Fruit fly (Drosophila melanogaster) whole organism, embryonic: ENCODE measurements around the gene CG3448.

ENCODE experiments used
- Awh ChIP-seq: fragments of 200-800 bp; sonication (Bioruptor generic); IDR thresholded peaks from 2 replicates; pipeline ENCODE4, ENCODE4 v1.3.6; 2022; ENCODE audit warnings: missing biosample characterization, missing genetic modification characterization
- CG10321 ChIP-seq: fragments of 200-800 bp; sonication (Bioruptor generic); IDR thresholded peaks from 2 replicates; pipeline ENCODE4 v1.3.6; 2022; ENCODE audit warnings: missing biosample characterization, missing genetic modification characterization
- CG11085 ChIP-seq: fragments of 200-800 bp; sonication (Bioruptor generic); IDR thresholded peaks from 2 replicates; pipeline ENCODE4 v1.3.6; 2022; ENCODE audit warnings: missing biosample characterization, missing genetic modification characterization
- CG11723 ChIP-seq: fragments of 200-800 bp; sonication (Bioruptor generic); optimal IDR thresholded peaks from 2 replicates; lab custom pipeline; 2017; ENCODE audit warnings: missing biosample characterization, mild to moderate bottlenecking, missing genetic modification characterization
- CG12104 ChIP-seq: fragments of 200-800 bp; sonication (Bioruptor generic); optimal IDR thresholded peaks from 3 replicates; lab custom pipeline; 2016; ENCODE audit warnings: missing biosample characterization, missing genetic modification characterization
- CG1233 ChIP-seq: fragments of 200-800 bp; sonication (Bioruptor generic); optimal IDR thresholded peaks from 4 replicates; lab custom pipeline; 2018; ENCODE audit warnings: missing biosample characterization, mild to moderate bottlenecking, missing genetic modification characterization
- CG13296 ChIP-seq: fragments of 200-800 bp; sonication (Bioruptor generic); optimal IDR thresholded peaks from 3 replicates; lab custom pipeline; 2018; ENCODE audit warnings: missing biosample characterization, mild to moderate bottlenecking, missing genetic modification characterization
- CG16815 ChIP-seq: fragments of 200-800 bp; sonication (Bioruptor generic); optimal IDR thresholded peaks from 3 replicates; lab custom pipeline; 2017; ENCODE audit warnings: missing biosample characterization, mild to moderate bottlenecking, missing genetic modification characterization
- CG17385 ChIP-seq: fragments of 200-800 bp; sonication (Bioruptor generic); optimal IDR thresholded peaks from 3 replicates; lab custom pipeline; 2018; ENCODE audit warnings: missing biosample characterization, mild to moderate bottlenecking, missing genetic modification characterization
- CG17568 ChIP-seq: fragments of 200-800 bp; sonication (Bioruptor generic); optimal IDR thresholded peaks from 2 replicates; lab custom pipeline; 2018; ENCODE audit warnings: missing biosample characterization, mild to moderate bottlenecking, missing genetic modification characterization, moderate library complexity
- CG18599 ChIP-seq: fragments of 200-800 bp; sonication (Bioruptor generic); optimal IDR thresholded peaks from 3 replicates; lab custom pipeline; 2017; ENCODE audit warnings: missing biosample characterization, missing genetic modification characterization, mild to moderate bottlenecking, moderate library complexity, missing genetic modification reagents
- CG30431 ChIP-seq: fragments of 200-800 bp; sonication (Bioruptor generic); optimal IDR thresholded peaks from 2 replicates; lab custom pipeline; 2017; ENCODE audit warnings: missing biosample characterization, missing genetic modification characterization
- CG4730 ChIP-seq: fragments of 200-800 bp; sonication (Bioruptor generic); IDR thresholded peaks from 2 replicates; pipeline ENCODE4 v1.3.6; 2022; ENCODE audit warnings: missing biosample characterization, missing genetic modification characterization
- CG4854 ChIP-seq: fragments of 200-800 bp; sonication (Bioruptor generic); optimal IDR thresholded peaks from 2 replicates; lab custom pipeline; 2016; ENCODE audit warnings: missing biosample characterization, missing genetic modification characterization, inconsistent platforms
- CG8388 ChIP-seq: fragments of 200-800 bp; sonication (Bioruptor generic); optimal IDR thresholded peaks from 2 replicates; lab custom pipeline; 2019; ENCODE audit warnings: missing biosample characterization, mild to moderate bottlenecking, missing genetic modification characterization, moderate library complexity
- CG9215 ChIP-seq: fragments of 200-800 bp; sonication (Bioruptor generic); IDR thresholded peaks from 2 replicates; pipeline ENCODE4 v1.3.6; 2022; ENCODE audit warnings: missing biosample characterization, missing genetic modification characterization
- CG9437 ChIP-seq: fragments of 200-800 bp; sonication (Bioruptor generic); optimal IDR thresholded peaks from 2 replicates; lab custom pipeline; 2018; ENCODE audit warnings: missing biosample characterization, mild to moderate bottlenecking, missing genetic modification characterization
- CG9876 ChIP-seq: fragments of 200-800 bp; sonication (Bioruptor generic); optimal IDR thresholded peaks from 2 replicates; lab custom pipeline; 2016; ENCODE audit warnings: missing biosample characterization, missing genetic modification characterization
- Dll ChIP-seq: fragments of 200-800 bp; sonication (Bioruptor generic); IDR thresholded peaks from 4 replicates; pipeline ENCODE4 v1.3.6; 2022; ENCODE audit warnings: missing biosample characterization, missing genetic modification characterization; ENCODE audit not compliant: partially characterized antibody
- Fer3 ChIP-seq: fragments of 200-800 bp; sonication (Bioruptor generic); optimal IDR thresholded peaks from 2 replicates; lab custom pipeline; 2018; ENCODE audit warnings: missing biosample characterization, mild to moderate bottlenecking, missing genetic modification characterization, moderate library complexity
- Kr ChIP-seq: fragments of 200-800 bp; sonication (Bioruptor generic); optimal IDR thresholded peaks from 2 replicates; lab custom pipeline; 2017; ENCODE audit warnings: missing biosample characterization, mild to moderate bottlenecking, missing genetic modification characterization
- MESR4 ChIP-seq: fragments of 200-800 bp; sonication (Bioruptor generic); optimal IDR thresholded peaks from 2 replicates; lab custom pipeline; 2018; ENCODE audit warnings: missing biosample characterization, mild to moderate bottlenecking, missing genetic modification characterization, moderate library complexity
- Mrtf ChIP-seq: fragments of 200-800 bp; sonication (Bioruptor generic); IDR thresholded peaks from 3 replicates; pipeline ENCODE4 v1.3.6; 2022; ENCODE audit warnings: missing biosample characterization, missing genetic modification characterization
- NfI ChIP-seq: fragments of 200-800 bp; sonication (Bioruptor generic); optimal IDR thresholded peaks from 3 replicates; lab custom pipeline; 2018; ENCODE audit warnings: missing biosample characterization, mild to moderate bottlenecking, missing genetic modification characterization, moderate library complexity
- Optix ChIP-seq: fragments of 200-800 bp; sonication (Bioruptor generic); IDR thresholded peaks from 3 replicates; pipeline ENCODE4 v1.3.6; 2022; ENCODE audit warnings: missing biosample characterization, missing genetic modification characterization
- Ptx1 ChIP-seq: fragments of 200-800 bp; sonication (Bioruptor generic); IDR thresholded peaks from 2 replicates; pipeline ENCODE4 v1.3.6; 2022; ENCODE audit warnings: missing biosample characterization, missing genetic modification characterization
- Rx ChIP-seq: fragments of 200-800 bp; sonication (Bioruptor generic); IDR thresholded peaks from 2 replicates; pipeline ENCODE4 v1.3.6; 2022; ENCODE audit warnings: missing biosample characterization, missing genetic modification characterization
- Side ChIP-seq: fragments of 200-800 bp; sonication (Bioruptor generic); optimal IDR thresholded peaks from 2 replicates; lab custom pipeline; 2016; ENCODE audit warnings: missing biosample characterization, missing genetic modification characterization
- Xbp1 ChIP-seq: fragments of 200-800 bp; sonication (Bioruptor generic); optimal IDR thresholded peaks from 3 replicates; lab custom pipeline; 2016; ENCODE audit warnings: missing biosample characterization, mild to moderate bottlenecking, missing genetic modification characterization
- bigmax ChIP-seq: fragments of 200-800 bp; sonication (Bioruptor generic); optimal IDR thresholded peaks from 2 replicates; lab custom pipeline; 2018; ENCODE audit warnings: missing biosample characterization, mild to moderate bottlenecking, missing genetic modification characterization
- bsh ChIP-seq, 2 experiments: fragments of 200-800 bp; sonication (Bioruptor generic); optimal IDR thresholded peaks; 2 replicates each; lab custom pipeline; 2017 to 2018; ENCODE audit warnings: mild to moderate bottlenecking in 2 of 2, missing biosample characterization in 2 of 2, missing genetic modification characterization in 2 of 2, moderate library complexity in 1 of 2
- cad ChIP-seq: fragments of >200 bp; optimal IDR thresholded peaks from 2 replicates; lab custom pipeline; 2017; ENCODE audit warnings: missing biosample characterization, missing genetic modification characterization
- crol ChIP-seq: fragments of 200-800 bp; sonication (Bioruptor generic); IDR thresholded peaks from 2 replicates; pipeline ENCODE4 v1.3.6; 2022; ENCODE audit warnings: missing biosample characterization, missing genetic modification characterization
- eve ChIP-seq, 2 experiments: fragments of >200 bp; optimal IDR thresholded peaks; 2 replicates each; lab custom pipeline; 2017; ENCODE audit warnings: missing biosample characterization in 2 of 2, missing genetic modification characterization in 2 of 2
- fd64A ChIP-seq: fragments of 200-800 bp; sonication (Bioruptor generic); optimal IDR thresholded peaks from 3 replicates; lab custom pipeline; 2018; ENCODE audit warnings: missing biosample characterization, mild to moderate bottlenecking, missing genetic modification characterization
- gsb-n ChIP-seq: fragments of 200-800 bp; sonication (Bioruptor generic); optimal IDR thresholded peaks from 3 replicates; lab custom pipeline; 2018; ENCODE audit warnings: missing biosample characterization, mild to moderate bottlenecking, missing genetic modification characterization
- kni ChIP-seq: fragments of 200-800 bp; sonication (Bioruptor generic); optimal IDR thresholded peaks from 3 replicates; lab custom pipeline; 2017; ENCODE audit warnings: mild to moderate bottlenecking, missing biosample characterization, missing genetic modification reagents, missing genetic modification characterization
- luna ChIP-seq: fragments of 200-800 bp; sonication (Bioruptor generic); optimal IDR thresholded peaks from 2 replicates; lab custom pipeline; 2016; ENCODE audit warnings: missing biosample characterization, missing genetic modification characterization
- nerfin-1 ChIP-seq: fragments of 200-800 bp; sonication (Bioruptor generic); optimal IDR thresholded peaks from 3 replicates; lab custom pipeline; 2019; ENCODE audit warnings: missing biosample characterization, mild to moderate bottlenecking, missing genetic modification characterization, moderate library complexity
- nom ChIP-seq: fragments of 200-800 bp; sonication (Bioruptor generic); optimal IDR thresholded peaks from 2 replicates; lab custom pipeline; 2017; ENCODE audit warnings: missing biosample characterization, missing genetic modification characterization, mild to moderate bottlenecking, moderate library complexity, missing genetic modification reagents
- pum ChIP-seq: fragments of 200-800 bp; sonication (Bioruptor generic); optimal IDR thresholded peaks from 2 replicates; lab custom pipeline; 2016; ENCODE audit warnings: missing biosample characterization, missing genetic modification characterization
- scrt ChIP-seq: fragments of 200-800 bp; sonication (Bioruptor generic); optimal IDR thresholded peaks from 2 replicates; lab custom pipeline; 2018; ENCODE audit warnings: missing biosample characterization, mild to moderate bottlenecking, missing genetic modification characterization, moderate library complexity
- sug ChIP-seq: fragments of 200-800 bp; optimal IDR thresholded peaks from 2 replicates; lab custom pipeline; 2019; ENCODE audit warnings: missing biosample characterization, mild to moderate bottlenecking, missing genetic modification characterization, moderate library complexity
- tap ChIP-seq: fragments of 200-800 bp; optimal IDR thresholded peaks from 3 replicates; lab custom pipeline; 2019; ENCODE audit warnings: missing biosample characterization, mild to moderate bottlenecking, missing genetic modification characterization, moderate library complexity
- unc-4 ChIP-seq: fragments of 200-800 bp; sonication (Bioruptor generic); IDR thresholded peaks from 2 replicates; pipeline ENCODE4 v1.3.6; 2022; ENCODE audit warnings: missing biosample characterization, missing genetic modification characterization; ENCODE audit not compliant: partially characterized antibody
- vnd ChIP-seq: fragments of 200-800 bp; sonication (Bioruptor generic); IDR thresholded peaks from 3 replicates; pipeline ENCODE4 v1.3.6; 2022; ENCODE audit warnings: missing biosample characterization, missing genetic modification characterization; ENCODE audit not compliant: partially characterized antibody

CG3448 gene

DNA sequence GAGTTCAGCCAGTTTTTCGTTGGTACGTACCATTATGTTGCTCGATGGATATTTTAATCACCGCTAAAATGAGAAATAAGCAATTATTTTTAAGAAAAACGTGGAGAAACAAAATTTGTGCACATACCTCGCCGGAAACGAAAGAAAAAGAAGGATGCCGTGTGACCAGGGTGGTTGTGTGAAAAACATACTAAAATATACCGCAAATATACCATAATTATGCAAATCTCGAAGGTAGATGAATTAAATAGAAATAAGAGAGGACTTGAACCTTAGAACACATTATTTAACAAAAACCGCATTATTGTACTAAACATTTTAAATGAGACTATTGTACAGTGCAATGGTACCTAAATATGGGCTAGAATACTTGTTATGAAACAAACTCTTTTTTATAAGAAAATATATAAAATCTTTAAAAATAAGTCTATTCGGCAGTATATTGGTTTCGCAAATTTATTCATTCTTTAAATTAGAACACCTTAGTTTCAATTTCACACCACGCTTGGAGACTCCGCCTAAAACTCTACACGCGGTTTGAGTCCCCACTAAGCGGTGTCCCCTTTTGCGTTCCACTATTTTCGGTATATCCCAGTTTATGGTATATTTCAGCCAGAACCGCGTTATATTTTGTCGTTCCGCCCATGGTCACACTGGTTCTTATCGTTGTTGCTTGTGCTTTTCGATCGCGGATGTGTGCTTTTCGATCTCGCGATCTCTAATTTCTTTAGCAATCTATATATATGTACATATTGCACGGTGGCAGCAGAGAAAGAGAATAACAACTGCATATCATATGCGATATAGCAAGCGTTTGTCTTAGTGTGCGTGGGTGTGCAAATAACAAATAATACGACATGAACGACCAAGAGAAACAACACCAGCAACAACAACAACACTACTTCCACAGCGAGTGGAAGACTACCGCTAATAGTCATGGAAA, 21.4 kb downstream of the CG3448 start, which contains the start of the genes RpS17 and MTF-1 (continued):
- TF ChIP-seq CG30431 (GFP tag; lab: Kevin White, UChicago): peak; percentile 12
- TF ChIP-seq Xbp1 (GFP tag; lab: Kevin White, UChicago): peak; percentile 41
- TF ChIP-seq CG8388: peak; percentile 35
- peak; percentile 7 for TF ChIP-seq luna (GFP tag; lab: Kevin White, UChicago)
- peak; percentile 96 for TF ChIP-seq MESR4 (GFP tag; lab: Kevin White, UChicago)
- TF ChIP-seq Optix (GFP tag; lab: Robert Waterston, UW): 0 out of 3 replicates have a peak, but pooled peaks have one; percentile 35
- no peak for TF ChIP-seq Mrtf (GFP tag; lab: Robert Waterston, UW)
- no peak for TF ChIP-seq eve (GFP tag; optimal IDR thresholded peaks at IDR 0.05; lab: Kevin White, UChicago)
- TF ChIP-seq unc-4 (GFP tag; lab: Robert Waterston, UW): no peak
- TF ChIP-seq CG18599 (GFP tag; lab: Kevin White, UChicago): peak; percentile 44
- TF ChIP-seq CG9876: peak; percentile 32
- no peak for TF ChIP-seq Kr (GFP tag; lab: Kevin White, UChicago)
- peak; percentile 39; the same call in 1 of the 2 replicates for TF ChIP-seq CG10321 (GFP tag; lab: Robert Waterston, UW)
- peak; percentile 5 for TF ChIP-seq CG12104 (GFP tag; lab: Kevin White, UChicago)
- peak; percentile 39 for TF ChIP-seq scrt (GFP tag; lab: Kevin White, UChicago)
- TF ChIP-seq bigmax (GFP tag; lab: Kevin White, UChicago): no peak
- TF ChIP-seq bsh (GFP tag; optimal IDR thresholded peaks at IDR 0.05; lab: Kevin White, UChicago): peak; percentile 45 to 49
- no peak for TF ChIP-seq vnd (GFP tag; lab: Robert Waterston, UW)
- peak; percentile 80 for TF ChIP-seq nom (GFP tag; lab: Kevin White, UChicago)
- TF ChIP-seq CG1233 (GFP tag; lab: Kevin White, UChicago): peak; percentile 31
- TF ChIP-seq gsb-n (tag; lab: Kevin White, UChicago): peak; percentile 38
- peak; percentile 71 for TF ChIP-seq CG17385 (GFP tag; lab: Kevin White, UChicago)
- peak; percentile 24 for TF ChIP-seq Fer3
- peak; percentile 38; the same call in 1 of the 2 replicates for TF ChIP-seq Awh (GFP tag; lab: Robert Waterston, UW)
- TF ChIP-seq CG11723 (GFP tag; lab: Kevin White, UChicago): peak; percentile 26
- TF ChIP-seq Rx (GFP tag; lab: Robert Waterston, UW): 0 out of 2 replicates have a peak, but pooled peaks have one; percentile 22
- TF ChIP-seq CG4730 (GFP tag; lab: Robert Waterston, UW): no peak
- TF ChIP-seq Ptx1 (GFP tag; lab: Robert Waterston, UW): peak; percentile 33; the same call in 1 of the 2 replicates
- peak; percentile 26 for TF ChIP-seq tap
- TF ChIP-seq Dll (GFP tag; lab: Robert Waterston, UW): peak; percentile 56; the same call in 1 of the 4 replicates
- TF ChIP-seq NfI: peak; percentile 73
- TF ChIP-seq Side: peak; percentile 59
- TF ChIP-seq CG4854 (GFP tag; lab: Kevin White, UChicago): no peak
- no peak for TF ChIP-seq CG9215
- peak; percentile 78 for TF ChIP-seq CG17568 (GFP tag; lab: Kevin White, UChicago)
- TF ChIP-seq CG11085: 0 out of 2 replicates have a peak, but pooled peaks have one; percentile 30
- 0 out of 2 replicates have a peak, but pooled peaks have one; percentile 15 for TF ChIP-seq crol (GFP tag; lab: Robert Waterston, UW)
- TF ChIP-seq kni (GFP tag; lab: Kevin White, UChicago): peak; percentile 22
- TF ChIP-seq CG13296 (GFP tag; lab: Kevin White, UChicago): peak; percentile 58
- no peak for TF ChIP-seq CG16815 (GFP tag; lab: Kevin White, UChicago)
- TF ChIP-seq sug (tag; lab: Kevin White, UChicago): peak; percentile 19
- TF ChIP-seq fd64A: peak; percentile 21
- peak; percentile 53 for TF ChIP-seq nerfin-1 (tag; lab: Kevin White, UChicago)
- TF ChIP-seq cad (GFP tag; lab: Kevin White, UChicago): no peak
- TF ChIP-seq pum: no peak
- TF ChIP-seq CG9437 (GFP tag; lab: Kevin White, UChicago): peak; percentile 16
